Worm (Caenorhabditis elegans): ENCODE data around the gene fbxb-24.
A peak's percentile ranks its signal among the peaks of the same experiment; 100 is the strongest.

The fbxb-24 gene

DNA sequence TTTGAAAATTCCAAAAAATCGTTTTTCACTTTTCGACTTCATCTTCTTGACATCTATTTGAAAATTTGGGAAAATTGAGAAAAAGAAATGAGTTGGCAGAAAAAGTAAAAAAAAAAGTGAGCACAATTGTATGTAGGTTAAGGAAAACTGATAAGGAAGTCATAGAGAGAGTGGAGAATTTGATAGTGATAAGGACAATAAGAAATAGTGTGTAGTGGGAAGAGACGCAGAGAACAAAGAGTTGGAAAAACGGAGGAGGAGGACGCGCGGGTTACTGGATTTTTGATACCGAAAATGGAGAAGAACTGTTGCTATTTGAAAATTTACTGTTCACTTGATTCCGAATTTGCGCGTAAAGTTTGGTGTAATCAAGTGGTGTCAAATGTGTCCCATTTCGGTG is 30.0 kb upstream of the fbxb-24 start, which contains the start of gene Y56A3A.6:
TSS of gene Y56A3A.6 (minus strand) at position 53 of the 400 bp plus-strand sequence.
- no peak for TF ChIP-seq zfp-2 (tag; optimal IDR thresholded peaks at IDR 0.05)
- no peak for TF ChIP-seq sdz-12 (GFP tag; optimal IDR thresholded peaks at IDR 0.05)
- TF ChIP-seq hif-1 (tag; optimal IDR thresholded peaks at IDR 0.05): no peak
- TF ChIP-seq lsy-2 (tag; optimal IDR thresholded peaks at IDR 0.05): no peak
- TF ChIP-seq fkh-10 (GFP tag; optimal IDR thresholded peaks at IDR 0.05): no peak
- no peak for TF ChIP-seq fos-1 (tag; optimal IDR thresholded peaks at IDR 0.05)
- no peak for TF ChIP-seq daf-16 (GFP tag; optimal IDR thresholded peaks at IDR 0.05)
- TF ChIP-seq daf-16 (tag; optimal IDR thresholded peaks at IDR 0.05): peak; percentile 39
- TF ChIP-seq mep-1 (tag; optimal IDR thresholded peaks at IDR 0.05): no peak
- TF ChIP-seq dve-1 (tag; optimal IDR thresholded peaks at IDR 0.05; ENCODE audit: insufficient read depth): peak; percentile 48
- TF ChIP-seq nhr-28 (tag; optimal IDR thresholded peaks at IDR 0.05): peak; percentile 62
- TF ChIP-seq Y75B8A.6 (GFP tag; IDR thresholded peaks at IDR 0.05): no peak
- no peak for TF ChIP-seq mxl-3 (GFP tag; optimal IDR thresholded peaks at IDR 0.05)
- no peak for TF ChIP-seq T20F7.1 (GFP tag; optimal IDR thresholded peaks at IDR 0.05)
- no peak for TF ChIP-seq duxl-1 (tag; optimal IDR thresholded peaks at IDR 0.05; ENCODE audit: poor library complexity)
- TF ChIP-seq D1046.2 (GFP tag; IDR thresholded peaks at IDR 0.05): no peak
- TF ChIP-seq dmd-6 (GFP tag; IDR thresholded peaks at IDR 0.05): 0 out of 2 replicates have a peak, but pooled peaks have one; percentile 9
- peak; percentile 8 for TF ChIP-seq hlh-11 (tag; optimal IDR thresholded peaks at IDR 0.05)
- peak; percentile 87 for TF ChIP-seq pqm-1 (tag; optimal IDR thresholded peaks at IDR 0.05)

DNA sequence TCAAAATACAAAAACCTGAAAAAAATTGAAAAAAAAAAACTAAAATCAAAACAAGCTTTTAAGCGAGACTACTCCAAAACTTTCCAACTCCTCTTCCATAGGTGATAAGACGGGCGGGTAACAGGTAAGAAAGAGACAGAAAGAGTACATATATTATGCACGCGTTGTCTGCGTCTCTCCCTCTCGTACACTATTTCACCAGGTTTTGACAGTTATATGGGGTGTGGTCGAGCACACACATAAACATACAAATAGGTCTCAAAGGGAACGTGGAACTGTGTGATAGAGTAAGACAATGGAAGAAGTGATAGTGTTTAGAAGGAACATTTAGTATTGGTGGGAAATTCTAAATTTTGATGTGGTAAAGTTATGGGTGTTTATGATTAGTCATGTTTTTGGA is 27.2 kb upstream of the fbxb-24 start:
- no peak for TF ChIP-seq daf-16 (GFP tag; optimal IDR thresholded peaks at IDR 0.05)
- TF ChIP-seq daf-16 (tag; optimal IDR thresholded peaks at IDR 0.05): peak; percentile 94
- TF ChIP-seq nhr-28 (tag; optimal IDR thresholded peaks at IDR 0.05): peak; percentile 83
- TF ChIP-seq madf-5 (GFP tag; IDR thresholded peaks at IDR 0.05): no peak
- TF ChIP-seq php-3 (GFP tag; IDR thresholded peaks at IDR 0.05): peak; percentile 82
- peak in 1 of 2 experiments; percentile 41 for TF ChIP-seq unc-62 (GFP tag; optimal IDR thresholded peaks at IDR 0.05 in 1 of 2)
- no peak for TF ChIP-seq unc-62 (tag; optimal IDR thresholded peaks at IDR 0.05)
- peak; percentile 11 for TF ChIP-seq mes-2 (tag; optimal IDR thresholded peaks at IDR 0.05; ENCODE audit: poor library complexity, severe bottlenecking)
- 0 out of 2 replicates have a peak, but pooled peaks have one; percentile 9 for TF ChIP-seq nhr-41 (GFP tag; IDR thresholded peaks at IDR 0.05)
- peak; percentile 85 for TF ChIP-seq dve-1 (tag; optimal IDR thresholded peaks at IDR 0.05; ENCODE audit: insufficient read depth)
- no peak for TF ChIP-seq Y5F2A.4 (GFP tag; optimal IDR thresholded peaks at IDR 0.05)
- no peak for TF ChIP-seq fos-1 (tag; optimal IDR thresholded peaks at IDR 0.05)
- peak; percentile 76 for TF ChIP-seq hlh-11 (tag; optimal IDR thresholded peaks at IDR 0.05)
- TF ChIP-seq F37D6.2 (tag; optimal IDR thresholded peaks at IDR 0.05): no peak
- TF ChIP-seq zfp-3 (GFP tag; conservative IDR thresholded peaks at IDR 0.05): no peak
- TF ChIP-seq tra-1 (GFP tag; IDR thresholded peaks at IDR 0.05): no peak
- peak in 1 of 2 experiments; percentile 5 for TF ChIP-seq hif-1 (tag; optimal IDR thresholded peaks at IDR 0.05)
- no peak for TF ChIP-seq hlh-30 (tag; optimal IDR thresholded peaks at IDR 0.05; ENCODE audit: insufficient read depth)
- no peak for TF ChIP-seq arid-1 (GFP tag; conservative IDR thresholded peaks at IDR 0.05)
- TF ChIP-seq zip-11 (GFP tag; IDR thresholded peaks at IDR 0.05): no peak
- no peak for TF ChIP-seq ztf-11 (tag; optimal IDR thresholded peaks at IDR 0.05)
- TF ChIP-seq dmd-6 (GFP tag; IDR thresholded peaks at IDR 0.05): peak; percentile 63
- TF ChIP-seq unc-39 (tag; optimal IDR thresholded peaks at IDR 0.05): no peak
- TF ChIP-seq ceh-62 (tag; optimal IDR thresholded peaks at IDR 0.05): no peak
- peak; percentile 90 for TF ChIP-seq pqm-1 (tag; optimal IDR thresholded peaks at IDR 0.05)

DNA sequence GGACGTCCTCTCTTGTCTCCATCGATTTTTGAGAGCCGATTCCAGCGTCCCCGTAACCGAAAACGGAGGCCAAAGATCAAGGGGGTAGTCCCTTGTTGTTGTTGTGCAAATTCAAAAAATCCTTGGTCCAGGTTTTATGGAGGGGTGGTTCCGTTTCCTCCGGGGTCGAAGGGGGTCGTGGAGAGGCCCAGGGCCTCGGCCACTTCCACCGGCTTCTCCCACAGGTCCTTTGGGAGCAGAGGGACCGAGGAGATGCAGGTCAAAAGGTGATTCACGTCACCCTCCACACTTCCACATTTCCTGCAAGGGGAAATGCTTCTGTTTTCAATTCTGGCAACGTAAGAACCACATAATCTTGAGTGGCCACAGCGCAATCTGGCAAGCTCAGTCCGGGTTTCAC is 25.1 kb upstream of the fbxb-24 start, which contains the start of gene fbxb-22:
TSS of gene fbxb-22 (minus strand) at position 61 of the 400 bp plus-strand sequence.
- peak; percentile 81 for TF ChIP-seq set-16 (GFP tag; IDR thresholded peaks at IDR 0.05)

Data from whole organism, L4 larva.